Worm (Caenorhabditis elegans): ENCODE measurements around the gene aps-1.

ce11 chrV:5975724-5976123 lies 42.0 kb upstream of the aps-1 start, which contains the start of gene acy-2:
- TF ChIP-seq mdl-1 (tag; optimal IDR thresholded peaks at IDR 0.05) (no peak), nhr-23 (tag; optimal IDR thresholded peaks at IDR 0.05) (no peak), aly-2 (tag; optimal IDR thresholded peaks at IDR 0.05) (no peak), F13H6.1 (tag; optimal IDR thresholded peaks at IDR 0.05) (no peak), elt-1 (tag; optimal IDR thresholded peaks at IDR 0.05) (no peak)
